Fruit fly (Drosophila melanogaster) whole organism, wandering third instar larva: ENCODE measurements around the gene CG32147.
A peak's percentile ranks its signal among the peaks of the same experiment; 100 is the strongest.

ENCODE experiments used
- Abd-B ChIP-seq: fragments of >200 bp; optimal IDR thresholded peaks from 2 replicates; lab custom pipeline; 2017; ENCODE audit warnings: missing biosample characterization, missing genetic modification characterization
- CG32264 ChIP-seq: fragments of 200-800 bp; sonication (Bioruptor generic); optimal IDR thresholded peaks from 2 replicates; lab custom pipeline; 2016; ENCODE audit warnings: missing biosample characterization, missing genetic modification characterization
- CG9705 ChIP-seq: fragments of 200-800 bp; sonication (Bioruptor generic); optimal IDR thresholded peaks from 2 replicates; lab custom pipeline; 2018; ENCODE audit warnings: missing biosample characterization, mild to moderate bottlenecking, missing genetic modification characterization
- CrebA ChIP-seq: fragments of 200-800 bp; sonication (Bioruptor generic); optimal IDR thresholded peaks from 2 replicates; lab custom pipeline; 2016; ENCODE audit warnings: missing biosample characterization, mild to moderate bottlenecking, missing genetic modification characterization, borderline replicate concordance
- Dfd ChIP-seq: fragments of >200 bp; optimal IDR thresholded peaks from 2 replicates; lab custom pipeline; 2017; ENCODE audit warnings: missing biosample characterization, missing genetic modification characterization
- Dif ChIP-seq: fragments of 200-275, 200-300 bp; sonication (Bioruptor generic); optimal IDR thresholded peaks from 2 replicates; lab custom pipeline; 2018; ENCODE audit warnings: missing biosample characterization, missing genetic modification characterization; ENCODE audit not compliant: partially characterized antibody
- GATAd ChIP-seq: sonication (Bioruptor generic); optimal IDR thresholded peaks from 2 replicates; lab custom pipeline; 2016; ENCODE audit warnings: missing biosample characterization, missing genetic modification characterization
- HLH106 ChIP-seq: fragments of 200-800 bp; optimal IDR thresholded peaks from 3 replicates; lab custom pipeline; 2019; ENCODE audit warnings: missing biosample characterization, mild to moderate bottlenecking, missing genetic modification characterization, moderate library complexity
- Hnf4 ChIP-seq: fragments of 200-800 bp; sonication (Bioruptor generic); optimal IDR thresholded peaks from 2 replicates; lab custom pipeline; 2016; ENCODE audit warnings: missing biosample characterization, mild to moderate bottlenecking, missing genetic modification characterization
- Hr83 ChIP-seq: fragments of 200-300 bp; sonication (Bioruptor generic); optimal IDR thresholded peaks from 2 replicates; lab custom pipeline; 2016; ENCODE audit warnings: missing biosample characterization, mild to moderate bottlenecking, missing genetic modification characterization, moderate library complexity; ENCODE audit not compliant: poor library complexity, severe bottlenecking
- Jra ChIP-seq: sonication (Bioruptor generic); optimal IDR thresholded peaks from 2 replicates; lab custom pipeline; 2016; ENCODE audit warnings: missing biosample characterization, missing genetic modification characterization
- Mio ChIP-seq: sonication (Bioruptor generic); optimal IDR thresholded peaks from 2 replicates; lab custom pipeline; 2016; ENCODE audit warnings: missing biosample characterization, missing genetic modification characterization
- Myc ChIP-seq: fragments of >200 bp; optimal IDR thresholded peaks from 2 replicates; lab custom pipeline; 2017
- N ChIP-seq: fragments of >200 bp; optimal IDR thresholded peaks from 2 replicates; lab custom pipeline; 2018; ENCODE audit warnings: missing biosample characterization, missing external identifiers, missing genetic modification characterization
- OdsH ChIP-seq: fragments of 200-800 bp; sonication (Bioruptor generic); optimal IDR thresholded peaks from 2 replicates; lab custom pipeline; 2016; ENCODE audit warnings: missing biosample characterization, mild to moderate bottlenecking, missing genetic modification characterization
- Rel ChIP-seq, 2 experiments: fragments of 200-800 bp; sonication (Bioruptor generic) in 1 of 2; optimal IDR thresholded peaks; 2 replicates in 1 of 2; 3 replicates in 1 of 2; lab custom pipeline; 2016 to 2019; ENCODE audit warnings: mild to moderate bottlenecking in 2 of 2, missing biosample characterization in 2 of 2, missing genetic modification characterization in 2 of 2, moderate library complexity in 1 of 2
- Sp1 ChIP-seq: fragments of 200-800 bp; sonication (Bioruptor generic); optimal IDR thresholded peaks from 3 replicates; lab custom pipeline; 2019; ENCODE audit warnings: missing biosample characterization, mild to moderate bottlenecking, missing genetic modification characterization, moderate library complexity
- Vsx2 ChIP-seq: fragments of 200-300, 225-300 bp; sonication (Bioruptor generic); optimal IDR thresholded peaks from 2 replicates; lab custom pipeline; 2018; ENCODE audit warnings: missing biosample characterization, missing genetic modification characterization; ENCODE audit not compliant: partially characterized antibody
- br ChIP-seq: fragments of 200-800 bp; sonication (Bioruptor generic); optimal IDR thresholded peaks from 2 replicates; lab custom pipeline; 2016; ENCODE audit warnings: missing biosample characterization, missing genetic modification characterization
- brk ChIP-seq: fragments of 200-800 bp; sonication (Bioruptor generic); optimal IDR thresholded peaks from 2 replicates; lab custom pipeline; 2016; ENCODE audit warnings: missing biosample characterization, mild to moderate bottlenecking, missing genetic modification characterization
- dl ChIP-seq, 2 experiments: fragments of 175-275, 200-275 bp in 1 of 2; fragments of 200-275 bp in 1 of 2; sonication (Bioruptor generic); optimal IDR thresholded peaks; lab custom pipeline; 2018; ENCODE audit warnings: mild to moderate bottlenecking in 2 of 2, missing biosample characterization in 2 of 2, missing genetic modification characterization in 2 of 2, moderate library complexity in 2 of 2; ENCODE audit not compliant: partially characterized antibody in 2 of 2, insufficient read depth in 1 of 2
- dmrt93B ChIP-seq: fragments of 200-800 bp; sonication (Bioruptor generic); optimal IDR thresholded peaks from 2 replicates; lab custom pipeline; 2018; ENCODE audit warnings: missing biosample characterization, mild to moderate bottlenecking, missing genetic modification characterization
- dsf ChIP-seq: sonication (Bioruptor generic); optimal IDR thresholded peaks from 2 replicates; lab custom pipeline; 2016; ENCODE audit warnings: missing biosample characterization, missing genetic modification characterization, borderline replicate concordance
- ey ChIP-seq: fragments of 200-800 bp; sonication (Bioruptor generic); optimal IDR thresholded peaks from 2 replicates; lab custom pipeline; 2016; ENCODE audit warnings: missing biosample characterization, missing genetic modification characterization
- foxo ChIP-seq, 2 experiments: fragments of 200-800 bp; sonication (Bioruptor generic); optimal IDR thresholded peaks; 2 replicates in 1 of 2; 3 replicates in 1 of 2; lab custom pipeline; 2016 to 2017; ENCODE audit warnings: missing biosample characterization in 2 of 2, missing genetic modification characterization in 2 of 2
- fru ChIP-seq: fragments of 200-800 bp; sonication (Bioruptor generic); optimal IDR thresholded peaks from 3 replicates; lab custom pipeline; 2016; ENCODE audit warnings: missing biosample characterization, mild to moderate bottlenecking, missing genetic modification characterization
- h ChIP-seq: fragments of 200-800 bp; sonication (Bioruptor generic); optimal IDR thresholded peaks from 3 replicates; lab custom pipeline; 2016; ENCODE audit warnings: missing biosample characterization, mild to moderate bottlenecking, missing genetic modification characterization
- jim ChIP-seq: fragments of 175-275, 200-325 bp; sonication (Bioruptor generic); optimal IDR thresholded peaks from 2 replicates; lab custom pipeline; 2016; ENCODE audit warnings: missing biosample characterization, mild to moderate bottlenecking, missing genetic modification characterization
- lola ChIP-seq: fragments of >200 bp; optimal IDR thresholded peaks from 2 replicates; lab custom pipeline; 2017; ENCODE audit warnings: missing biosample characterization, missing genetic modification characterization
- pan ChIP-seq: fragments of >200 bp; optimal IDR thresholded peaks from 2 replicates; lab custom pipeline; 2017
- psq ChIP-seq: fragments of 200-800 bp; sonication (Bioruptor generic); optimal IDR thresholded peaks from 3 replicates; lab custom pipeline; 2017; ENCODE audit warnings: missing biosample characterization, mild to moderate bottlenecking, missing genetic modification characterization, moderate library complexity
- rgr ChIP-seq: fragments of 200-800 bp; sonication (Bioruptor generic); optimal IDR thresholded peaks from 3 replicates; lab custom pipeline; 2016; ENCODE audit warnings: missing biosample characterization, mild to moderate bottlenecking, missing genetic modification characterization
- sage ChIP-seq: fragments of 200-800 bp; sonication (Bioruptor generic); optimal IDR thresholded peaks from 2 replicates; lab custom pipeline; 2016; ENCODE audit warnings: missing biosample characterization, mild to moderate bottlenecking, missing genetic modification characterization
- sv ChIP-seq: fragments of 200-800 bp; sonication (Bioruptor generic); optimal IDR thresholded peaks from 3 replicates; lab custom pipeline; 2016; ENCODE audit warnings: missing biosample characterization, missing genetic modification characterization
- tai ChIP-seq: sonication (Bioruptor generic); optimal IDR thresholded peaks from 2 replicates; lab custom pipeline; 2016; ENCODE audit warnings: missing biosample characterization, missing genetic modification characterization
- usp ChIP-seq: fragments of >200 bp; optimal IDR thresholded peaks from 2 replicates; lab custom pipeline; 2017; ENCODE audit warnings: missing biosample characterization, missing genetic modification characterization
- woc ChIP-seq: sonication (Bioruptor generic); optimal IDR thresholded peaks from 2 replicates; lab custom pipeline; 2016; ENCODE audit warnings: missing biosample characterization, mild to moderate bottlenecking, missing genetic modification characterization

CG32147 gene

DNA sequence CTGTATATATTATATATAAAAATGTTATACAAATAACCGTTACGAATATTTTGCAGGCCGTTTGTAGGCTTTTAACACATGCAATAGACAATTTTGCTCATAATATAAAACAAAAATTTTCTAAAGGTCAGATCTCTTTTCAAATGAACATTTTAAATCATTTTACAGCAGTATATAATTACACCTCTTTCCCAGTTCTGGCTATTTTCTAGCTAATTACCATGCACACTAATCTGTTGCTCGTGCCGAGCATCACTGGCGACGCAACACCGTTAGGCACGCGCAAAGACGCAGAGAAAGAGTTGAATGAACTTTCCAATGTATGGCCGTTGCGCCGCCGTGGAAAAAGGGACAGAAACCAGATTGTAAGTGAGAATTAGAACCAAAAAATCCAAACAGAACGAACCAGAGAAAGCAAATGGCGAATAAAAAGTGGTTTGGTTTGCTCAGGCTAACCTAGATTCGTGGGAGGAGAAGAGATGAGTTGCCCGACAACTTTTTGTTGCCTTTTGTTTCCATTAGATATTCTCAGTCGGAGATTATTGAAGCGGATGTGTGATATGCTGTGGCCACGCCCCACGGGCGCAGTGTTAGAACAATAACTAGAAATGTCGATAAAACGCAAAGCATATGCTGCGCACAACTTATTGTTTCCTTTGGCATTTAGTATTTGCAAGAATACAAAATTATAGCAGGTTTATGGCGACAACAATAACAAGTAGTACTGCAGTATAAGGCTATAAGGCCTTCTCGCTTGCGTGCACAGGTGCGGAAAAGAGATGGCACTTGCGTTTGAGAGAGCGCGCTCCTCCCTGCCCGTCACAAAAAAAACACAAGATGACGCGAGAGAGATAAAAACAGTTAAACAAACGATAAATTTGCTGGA, 2.5 kb downstream of the CG32147 start (continued):
- TF ChIP-seq Vsx2 (GFP tag; lab: Kevin White, UChicago) (no peak), sv (no peak)

DNA sequence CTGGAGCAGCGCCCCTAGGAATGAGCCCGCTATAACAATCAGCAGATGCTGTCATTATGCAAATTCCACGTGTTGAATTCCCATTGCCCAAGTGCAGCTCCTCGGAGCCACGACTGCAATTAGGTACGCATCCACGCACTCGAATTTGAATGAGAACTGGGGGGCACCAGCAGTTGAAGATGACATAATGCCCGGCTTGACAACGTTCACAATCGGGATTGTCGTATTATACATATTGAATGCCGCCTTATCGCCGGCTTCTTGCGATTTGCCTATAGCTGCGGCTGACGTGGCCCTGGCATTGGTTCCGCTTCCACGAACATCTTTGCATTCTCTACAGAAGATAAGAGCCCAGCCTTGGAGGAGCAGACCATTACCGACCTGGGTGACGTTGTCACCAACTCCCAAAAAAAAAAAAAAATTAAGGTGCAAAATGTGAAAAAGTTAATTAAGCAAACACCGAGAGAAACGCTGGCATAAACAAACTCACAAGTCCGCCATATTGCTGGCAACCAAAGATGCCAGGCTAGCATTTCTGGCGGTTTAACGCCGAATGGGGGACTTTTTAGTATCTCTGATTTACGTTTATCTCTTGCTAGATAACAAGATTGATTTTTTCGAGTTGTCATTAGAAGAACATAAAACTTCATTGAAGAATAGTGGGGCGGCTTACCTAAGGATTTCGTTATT, 3.4 kb downstream of the CG32147 start:
- TF ChIP-seq Hr83 (peak; percentile 29), rgr (no peak), Dfd (GFP tag; lab: Kevin White, UChicago) (no peak), sv (no peak), CrebA (no peak), woc (GFP tag; lab: Kevin White, UChicago) (no peak), CG32264 (no peak), Dif (GFP tag; lab: Kevin White, UChicago) (no peak), Jra (GFP tag; lab: Kevin White, UChicago) (no peak), Rel (GFP tag; optimal IDR thresholded peaks at IDR 0.05; lab: Kevin White, UChicago) (no peak), Rel (tag; optimal IDR thresholded peaks at IDR 0.05; lab: Kevin White, UChicago) (peak; percentile 28)

- TF ChIP-seq CG32264 (no peak), pan (lab: Kevin White, UChicago) (no peak)
Measured at dm6 chr3L:15137790-15138189, 6.1 kb downstream of the CG32147 start.

DNA sequence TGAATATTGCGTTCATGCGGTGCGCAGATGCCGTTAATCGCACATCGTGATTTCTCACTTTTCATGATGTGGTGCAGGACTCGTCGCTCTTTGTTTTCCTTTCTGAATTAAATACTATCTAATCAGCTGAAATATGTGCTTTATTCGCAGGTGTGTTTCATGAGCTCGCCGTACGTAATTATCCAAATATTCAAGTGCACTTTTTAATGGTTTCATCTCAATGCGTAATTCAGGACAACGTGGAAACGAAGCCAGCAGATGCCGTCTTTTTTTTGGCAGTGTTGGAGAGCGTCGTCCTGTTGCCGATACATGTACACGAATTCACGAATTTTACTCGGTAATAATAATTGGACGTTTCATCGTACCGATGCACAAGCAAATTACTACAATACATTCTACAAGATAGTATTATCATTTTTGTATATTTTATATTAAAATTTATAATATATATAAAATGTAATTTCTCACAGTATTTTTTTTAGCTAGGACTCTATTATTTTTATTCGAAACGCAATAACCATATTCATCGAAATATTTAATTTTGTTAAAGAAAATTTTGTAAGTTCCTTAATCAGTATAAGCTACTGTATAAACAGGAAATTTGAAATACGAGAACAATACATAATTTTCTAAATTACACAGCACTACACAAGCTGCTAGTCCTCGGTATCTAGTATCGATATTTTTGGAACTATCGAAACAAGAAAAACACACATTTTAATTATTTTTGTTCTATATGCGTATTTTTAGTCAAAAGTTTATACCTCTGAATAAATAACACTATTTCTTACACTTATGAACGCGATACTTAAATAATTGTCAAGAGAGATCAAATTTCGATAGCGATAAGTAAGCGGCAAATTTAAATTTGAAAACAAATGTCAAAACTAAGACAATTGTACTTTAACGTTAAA, 6.9 kb downstream of the CG32147 start, which contains the start of gene CG12316:
Gene CG12316 (minus strand): TSS at position 276 of the 914 bp plus-strand sequence.
- no peak for TF ChIP-seq CrebA
- peak; percentile 31 for TF ChIP-seq Hr83
- TF ChIP-seq Dfd (GFP tag; lab: Kevin White, UChicago), result no peak
- TF ChIP-seq pan (lab: Kevin White, UChicago), result no peak
- TF ChIP-seq br, result peak; percentile 98
- peak; percentile 96 for TF ChIP-seq rgr
- no peak for TF ChIP-seq lola
- peak; percentile 87 for TF ChIP-seq dsf (GFP tag; lab: Kevin White, UChicago)
- no peak for TF ChIP-seq Dif (GFP tag; lab: Kevin White, UChicago)
- peak; percentile 93 for TF ChIP-seq CG32264
- peak; percentile 97 for TF ChIP-seq h (GFP tag; lab: Kevin White, UChicago)
- TF ChIP-seq Hnf4, result peak; percentile 88
- TF ChIP-seq sage, result no peak
- peak; percentile 89 for TF ChIP-seq woc (GFP tag; lab: Kevin White, UChicago)
- no peak for TF ChIP-seq Myc (lab: Kevin White, UChicago)
- peak; percentile 72 for TF ChIP-seq Rel (GFP tag; optimal IDR thresholded peaks at IDR 0.05; lab: Kevin White, UChicago)
- peak; percentile 86 for TF ChIP-seq Rel (tag; optimal IDR thresholded peaks at IDR 0.05; lab: Kevin White, UChicago)
- peak; percentile 91 for TF ChIP-seq dmrt93B
- TF ChIP-seq N (GFP tag; lab: Kevin White, UChicago), result no peak
- TF ChIP-seq fru, result peak; percentile 98
- TF ChIP-seq Vsx2 (GFP tag; lab: Kevin White, UChicago), result no peak
- TF ChIP-seq HLH106 (tag; lab: Kevin White, UChicago), result peak; percentile 96
- peak; percentile 97 for TF ChIP-seq Sp1 (GFP tag; lab: Kevin White, UChicago)
- no peak for TF ChIP-seq jim (GFP tag; lab: Kevin White, UChicago)
- TF ChIP-seq OdsH, result peak; percentile 91
- peak; percentile 96 for TF ChIP-seq CG9705 (GFP tag; lab: Kevin White, UChicago)
- peak; percentile 66 for TF ChIP-seq Mio (GFP tag; lab: Kevin White, UChicago)
- peak; percentile 86 for TF ChIP-seq sv
- TF ChIP-seq brk (GFP tag; lab: Kevin White, UChicago), result no peak
- peak; percentile 95 for TF ChIP-seq ey (GFP tag; lab: Kevin White, UChicago)
- TF ChIP-seq usp (GFP tag; lab: Kevin White, UChicago), result no peak
- TF ChIP-seq psq (GFP tag; lab: Kevin White, UChicago), result peak; percentile 90
- TF ChIP-seq Abd-B (GFP tag; lab: Kevin White, UChicago), result no peak
- TF ChIP-seq GATAd (GFP tag; lab: Kevin White, UChicago), result peak; percentile 72
- no peak for TF ChIP-seq tai
- no peak for TF ChIP-seq dl (GFP tag; optimal IDR thresholded peaks at IDR 0.05; lab: Kevin White, UChicago; ENCODE audit: insufficient read depth in 1 of 2, partially characterized antibody in 2 of 2)
- peak; percentile 72 to 96 for TF ChIP-seq foxo (GFP tag; optimal IDR thresholded peaks at IDR 0.05; lab: Kevin White, UChicago)
- TF ChIP-seq Jra (GFP tag; lab: Kevin White, UChicago), result no peak
